Worm (Caenorhabditis elegans) whole organism, L2 larva: ENCODE measurements around the gene metl-2.

Experiments used
- C34F6.9 ChIP-seq: fragments of 150-350 bp; optimal IDR thresholded peaks from 2 replicates; lab custom pipeline; 2014; ENCODE audit warnings: missing biosample characterization, missing genetic modification characterization
- F13H6.1 ChIP-seq: sonication (generic microtip); optimal IDR thresholded peaks from 2 replicates; lab custom pipeline; 2016; ENCODE audit warnings: missing genetic modification characterization, missing compliant biosample characterization
- R02D3.7 ChIP-seq: fragments of 150-350 bp; optimal IDR thresholded peaks from 2 replicates; lab custom pipeline; 2014; ENCODE audit warnings: missing biosample characterization, missing genetic modification characterization
- ZK546.5 ChIP-seq: sonication (generic microtip); optimal IDR thresholded peaks from 2 replicates; lab custom pipeline; 2017; ENCODE audit warnings: missing biosample characterization, missing genetic modification characterization
- alr-1 ChIP-seq: fragments of 150-350 bp; optimal IDR thresholded peaks from 2 replicates; lab custom pipeline; 2014; ENCODE audit warnings: missing biosample characterization, missing genetic modification characterization
- ama-1 ChIP-seq: fragments of 150-350 bp; optimal IDR thresholded peaks from 2 replicates; lab custom pipeline; 2018; ENCODE audit warnings: inconsistent platforms
- blmp-1 ChIP-seq: sonication (generic microtip); optimal IDR thresholded peaks from 2 replicates; lab custom pipeline; 2017; ENCODE audit warnings: missing genetic modification characterization, mild to moderate bottlenecking, missing compliant biosample characterization, antibody characterized with exemption, moderate library complexity; ENCODE audit not compliant: insufficient read depth
- ceh-16 ChIP-seq: fragments of 150-350 bp; optimal IDR thresholded peaks from 2 replicates; lab custom pipeline; 2014; ENCODE audit warnings: missing biosample characterization, missing genetic modification characterization
- ceh-82 ChIP-seq: fragments of 150-350 bp; optimal IDR thresholded peaks from 2 replicates; lab custom pipeline; 2014; ENCODE audit warnings: missing biosample characterization, missing genetic modification characterization
- crh-2 ChIP-seq: sonication (generic microtip); optimal IDR thresholded peaks from 2 replicates; lab custom pipeline; 2017; ENCODE audit warnings: missing biosample characterization, missing genetic modification characterization
- dmd-4 ChIP-seq: sonication (generic microtip); optimal IDR thresholded peaks from 2 replicates; lab custom pipeline; 2017; ENCODE audit warnings: missing biosample characterization, missing genetic modification characterization
- egl-27 ChIP-seq: sonication (generic microtip); optimal IDR thresholded peaks from 3 replicates; lab custom pipeline; 2017; ENCODE audit warnings: missing biosample characterization, missing genetic modification reagents, missing genetic modification characterization
- elt-1 ChIP-seq: fragments of 150-350 bp; optimal IDR thresholded peaks from 2 replicates; lab custom pipeline; 2014; ENCODE audit warnings: missing biosample characterization, missing genetic modification characterization
- fos-1 ChIP-seq: fragments of 150-350 bp; optimal IDR thresholded peaks from 2 replicates; lab custom pipeline; 2014; ENCODE audit warnings: missing biosample characterization, missing genetic modification characterization
- gmeb-1 ChIP-seq: fragments of 150-350 bp; optimal IDR thresholded peaks from 2 replicates; lab custom pipeline; 2014; ENCODE audit warnings: missing biosample characterization, missing genetic modification characterization
- lin-11 ChIP-seq: fragments of 150-350 bp; sonication (generic microtip); optimal IDR thresholded peaks from 2 replicates; lab custom pipeline; 2014; ENCODE audit warnings: missing biosample characterization, missing genetic modification characterization, inconsistent platforms, mixed read lengths
- lin-13 ChIP-seq: fragments of 150-350 bp; optimal IDR thresholded peaks from 2 replicates; lab custom pipeline; 2014; ENCODE audit warnings: missing biosample characterization, missing genetic modification reagents, missing genetic modification characterization
- lin-39 ChIP-seq: fragments of 150-350 bp; optimal IDR thresholded peaks from 2 replicates; lab custom pipeline; 2014; ENCODE audit warnings: missing biosample characterization, missing genetic modification reagents, missing genetic modification characterization
- lsy-2 ChIP-seq, 2 experiments: fragments of 150-350 bp in 1 of 2; sonication (generic microtip) in 1 of 2; optimal IDR thresholded peaks; 2 replicates each; lab custom pipeline; 2014 to 2017; ENCODE audit warnings: missing biosample characterization in 2 of 2, missing genetic modification characterization in 2 of 2
- mab-5 ChIP-seq: fragments of 150-350 bp; optimal IDR thresholded peaks from 2 replicates; lab custom pipeline; 2014; ENCODE audit warnings: missing biosample characterization, missing genetic modification characterization
- mdl-1 ChIP-seq, 2 experiments: fragments of 150-350 bp in 1 of 2; sonication (generic microtip) in 1 of 2; optimal IDR thresholded peaks; 2 replicates each; lab custom pipeline; 2017; ENCODE audit warnings: missing biosample characterization in 2 of 2, missing genetic modification characterization in 2 of 2
- nhr-10 ChIP-seq: sonication (generic microtip); optimal IDR thresholded peaks from 2 replicates; lab custom pipeline; 2017; ENCODE audit warnings: missing biosample characterization, missing genetic modification characterization
- nhr-12 ChIP-seq: fragments of 150-350 bp; optimal IDR thresholded peaks from 2 replicates; lab custom pipeline; 2014; ENCODE audit warnings: missing biosample characterization, missing genetic modification characterization
- nhr-129 ChIP-seq: fragments of 150-350 bp; optimal IDR thresholded peaks from 2 replicates; lab custom pipeline; 2014; ENCODE audit warnings: missing biosample characterization, missing genetic modification characterization
- nhr-21 ChIP-seq: fragments of 150-350 bp; optimal IDR thresholded peaks from 2 replicates; lab custom pipeline; 2014; ENCODE audit warnings: missing biosample characterization, missing genetic modification characterization
- nhr-237 ChIP-seq: fragments of 150-350 bp; optimal IDR thresholded peaks from 2 replicates; lab custom pipeline; 2014; ENCODE audit warnings: missing biosample characterization, missing genetic modification characterization
- nhr-25 ChIP-seq: fragments of 150-350 bp; sonication (generic microtip); optimal IDR thresholded peaks from 3 replicates; lab custom pipeline; 2014; ENCODE audit warnings: missing biosample characterization, missing genetic modification characterization
- nhr-6 ChIP-seq: fragments of 150-350 bp; optimal IDR thresholded peaks from 2 replicates; lab custom pipeline; 2014; ENCODE audit warnings: missing biosample characterization, missing genetic modification characterization
- nhr-77 ChIP-seq: fragments of 150-350 bp; optimal IDR thresholded peaks from 2 replicates; lab custom pipeline; 2014; ENCODE audit warnings: missing biosample characterization, missing genetic modification characterization
- peb-1 ChIP-seq: fragments of 150-350 bp; optimal IDR thresholded peaks from 2 replicates; lab custom pipeline; 2014; ENCODE audit warnings: missing biosample characterization, missing genetic modification characterization
- skn-1 ChIP-seq: sonication (generic microtip); optimal IDR thresholded peaks from 2 replicates; lab custom pipeline; 2017; ENCODE audit warnings: missing biosample characterization, missing genetic modification characterization
- sma-3 ChIP-seq: sonication (generic microtip); optimal IDR thresholded peaks from 2 replicates; lab custom pipeline; 2016; ENCODE audit warnings: missing genetic modification reagents, missing genetic modification characterization, missing compliant biosample characterization
- sma-9 ChIP-seq, 2 experiments: fragments of 150-350 bp in 1 of 2; sonication (generic microtip) in 1 of 2; optimal IDR thresholded peaks; 2 replicates each; lab custom pipeline; 2014 to 2016; ENCODE audit warnings: missing genetic modification characterization in 2 of 2, mild to moderate bottlenecking in 1 of 2, missing biosample characterization in 1 of 2, missing compliant biosample characterization in 1 of 2, missing genetic modification reagents in 1 of 2, moderate library complexity in 1 of 2
- snpc-4 ChIP-seq: fragments of 150-350 bp; optimal IDR thresholded peaks from 2 replicates; lab custom pipeline; 2014; ENCODE audit warnings: missing biosample characterization, missing genetic modification characterization
- unc-39 ChIP-seq: fragments of 150-350 bp; optimal IDR thresholded peaks from 2 replicates; lab custom pipeline; 2014; ENCODE audit warnings: missing biosample characterization, missing genetic modification characterization
- unc-55 ChIP-seq: fragments of 150-350 bp; sonication (generic microtip); optimal IDR thresholded peaks from 3 replicates; lab custom pipeline; 2014; ENCODE audit warnings: missing biosample characterization, missing genetic modification reagents, missing genetic modification characterization
- unc-62 ChIP-seq: fragments of 150-350 bp; optimal IDR thresholded peaks from 2 replicates; lab custom pipeline; 2014; ENCODE audit warnings: missing biosample characterization, missing genetic modification reagents, missing genetic modification characterization
- zag-1 ChIP-seq: fragments of 150-350 bp; optimal IDR thresholded peaks from 2 replicates; lab custom pipeline; 2014; ENCODE audit warnings: missing biosample characterization, missing genetic modification characterization
- ztf-1 ChIP-seq: fragments of 200-800 bp; sonication (Bioruptor generic); conservative IDR thresholded peaks from 2 replicates; pipeline ENCODE4 v1.3.6; 2022; ENCODE audit warnings: missing genetic modification characterization, missing compliant biosample characterization
- ztf-11 ChIP-seq: sonication (generic microtip); optimal IDR thresholded peaks from 2 replicates; lab custom pipeline; 2017; ENCODE audit warnings: missing biosample characterization, missing genetic modification characterization
- ztf-4 ChIP-seq: fragments of 150-350 bp; optimal IDR thresholded peaks from 2 replicates; lab custom pipeline; 2014; ENCODE audit warnings: missing biosample characterization, missing genetic modification characterization

Gene metl-2

ce11 chrII:15004538-15004937 is 34.8 kb downstream of the metl-2 start:
- peak; percentile 56 for TF ChIP-seq unc-55 (GFP tag; lab: Kevin White, UChicago)
- no peak for TF ChIP-seq peb-1 (tag; lab: Kevin White, UChicago)

- no peak for TF ChIP-seq gmeb-1 (tag; lab: Kevin White, UChicago)
- TF ChIP-seq lin-13 (GFP tag; lab: Kevin White, UChicago), result no peak
- TF ChIP-seq nhr-237, result no peak
- TF ChIP-seq lin-39 (tag; lab: Kevin White, UChicago), result no peak
- TF ChIP-seq fos-1 (tag; lab: Kevin White, UChicago), result no peak
- TF ChIP-seq unc-39, result no peak
- no peak for TF ChIP-seq ceh-82 (tag; lab: Kevin White, UChicago)
- TF ChIP-seq sma-3 (GFP tag; lab: Kevin White, UChicago), result no peak
Measured at ce11 chrII:15005118-15005517, 35.4 kb downstream of the metl-2 start.

ce11 chrII:15008481-15009057 is 38.9 kb downstream of the metl-2 start:
- no peak for TF ChIP-seq sma-3 (GFP tag; lab: Kevin White, UChicago)

- TF ChIP-seq lsy-2 (tag; optimal IDR thresholded peaks at IDR 0.05; lab: Kevin White, UChicago), result peak; percentile 78 to 87
- peak; percentile 83 for TF ChIP-seq nhr-129 (tag; lab: Kevin White, UChicago)
- no peak for TF ChIP-seq ztf-1 (GFP tag; lab: Robert Waterston, UW)
- peak; percentile 67 for TF ChIP-seq mab-5
- TF ChIP-seq fos-1 (tag; lab: Kevin White, UChicago), result peak; percentile 57
- peak; percentile 7 for TF ChIP-seq zag-1 (tag; lab: Kevin White, UChicago)
- TF ChIP-seq nhr-12 (tag; lab: Kevin White, UChicago), result no peak
- TF ChIP-seq crh-2 (tag; lab: Kevin White, UChicago), result peak; percentile 82
- TF ChIP-seq R02D3.7 (tag; lab: Kevin White, UChicago), result no peak
- peak; percentile 83 for TF ChIP-seq C34F6.9
- TF ChIP-seq snpc-4 (tag; lab: Kevin White, UChicago), result peak; percentile 88
- TF ChIP-seq unc-55 (GFP tag; lab: Kevin White, UChicago), result peak; percentile 95
- peak; percentile 84 for TF ChIP-seq lin-13 (GFP tag; lab: Kevin White, UChicago)
- TF ChIP-seq alr-1, result no peak
- no peak for TF ChIP-seq dmd-4 (tag; lab: Kevin White, UChicago)
- TF ChIP-seq nhr-21 (tag; lab: Kevin White, UChicago), result peak; percentile 58
- TF ChIP-seq sma-9 (GFP tag; optimal IDR thresholded peaks at IDR 0.05; lab: Kevin White, UChicago), result peak; percentile 50
- no peak for TF ChIP-seq sma-9 (tag; optimal IDR thresholded peaks at IDR 0.05; lab: Kevin White, UChicago)
- TF ChIP-seq nhr-10 (tag; lab: Kevin White, UChicago), result no peak
- TF ChIP-seq lin-11 (tag; lab: Kevin White, UChicago), result peak; percentile 30
- TF ChIP-seq blmp-1 (tag; lab: Kevin White, UChicago), result peak; percentile 48
- no peak for TF ChIP-seq nhr-6 (tag; lab: Kevin White, UChicago)
- no peak for TF ChIP-seq ztf-11
- no peak for TF ChIP-seq egl-27 (tag; lab: Kevin White, UChicago)
- TF ChIP-seq elt-1 (tag; lab: Kevin White, UChicago), result no peak
- peak; percentile 76 for TF ChIP-seq nhr-25
- TF ChIP-seq F13H6.1 (tag; lab: Kevin White, UChicago), result peak; percentile 62
- TF ChIP-seq unc-62 (GFP tag; lab: Kevin White, UChicago), result no peak
- TF ChIP-seq gmeb-1 (tag; lab: Kevin White, UChicago), result peak; percentile 100
- no peak for TF ChIP-seq nhr-237
- TF ChIP-seq ceh-16 (tag; lab: Kevin White, UChicago), result no peak
- peak; percentile 68 for TF ChIP-seq sma-3 (GFP tag; lab: Kevin White, UChicago)
- TF ChIP-seq ztf-4 (tag; lab: Kevin White, UChicago), result no peak
- peak; percentile 13 for TF ChIP-seq ceh-82 (tag; lab: Kevin White, UChicago)
- peak; percentile 40 for TF ChIP-seq nhr-77 (tag; lab: Kevin White, UChicago)
- no peak for TF ChIP-seq skn-1 (tag; lab: Kevin White, UChicago)
- no peak for TF ChIP-seq unc-39
- TF ChIP-seq mdl-1 (tag; optimal IDR thresholded peaks at IDR 0.05; lab: Kevin White, UChicago), result no peak
- TF ChIP-seq ZK546.5 (tag; lab: Kevin White, UChicago), result peak; percentile 17
- no peak for TF ChIP-seq ama-1 (lab: Kevin White, UChicago)
Measured at ce11 chrII:15010366-15011235, 40.9 kb downstream of the metl-2 start, which contains the start of the genes Y53F4B.9 and Y53F4B.11. Gene Y53F4B.9 (minus strand): TSS chrII:15010416. Gene Y53F4B.11 (plus strand): TSS chrII:15010748.
